Fruit fly (Drosophila melanogaster): ENCODE data around the gene CG5217.
A peak's percentile ranks its signal among the peaks of the same experiment; 100 is the strongest.

CG5217 gene

dm6 chr3R:19226137-19226873 is 21.6 kb downstream of the CG5217 start, which contains the start of gene vib (continued):
- TF ChIP-seq prd (optimal IDR thresholded peaks at IDR 0.05) (no peak), prd (GFP tag; IDR thresholded peaks at IDR 0.05) (no peak; the same call in 2 of the 3 replicates), Oli (tag; optimal IDR thresholded peaks at IDR 0.05) (peak; percentile 33), kah (GFP tag; optimal IDR thresholded peaks at IDR 0.05) (no peak), pfk (GFP tag; optimal IDR thresholded peaks at IDR 0.05) (no peak), ERR (GFP tag; optimal IDR thresholded peaks at IDR 0.05) (peak; percentile 6), CG13296 (GFP tag; optimal IDR thresholded peaks at IDR 0.05) (no peak), kni (GFP tag; optimal IDR thresholded peaks at IDR 0.05) (no peak), Bgb (GFP tag; IDR thresholded peaks at IDR 0.05; ENCODE audit: partially characterized antibody) (peak; percentile 97), CG8290 (GFP tag; optimal IDR thresholded peaks at IDR 0.05) (peak; percentile 27), CG8290 (tag; optimal IDR thresholded peaks at IDR 0.05) (no peak), YL-1 (GFP tag; optimal IDR thresholded peaks at IDR 0.05) (peak; percentile 42), sqz (GFP tag; optimal IDR thresholded peaks at IDR 0.05) (no peak), grn (GFP tag; optimal IDR thresholded peaks at IDR 0.05) (no peak), NC2β (GFP tag; optimal IDR thresholded peaks at IDR 0.05) (peak; percentile 34), bab2 (GFP tag; optimal IDR thresholded peaks at IDR 0.05) (no peak), nmo (GFP tag; optimal IDR thresholded peaks at IDR 0.05) (peak; percentile 61), ac (GFP tag; optimal IDR thresholded peaks at IDR 0.05) (no peak), Spps (tag; optimal IDR thresholded peaks at IDR 0.05) (peak; percentile 2), CG2199 (GFP tag; IDR thresholded peaks at IDR 0.05) (0 out of 3 replicates have a peak, but pooled peaks have one; percentile 15), CG33213 (GFP tag; optimal IDR thresholded peaks at IDR 0.05) (peak; percentile 24), CG6854 (GFP tag; optimal IDR thresholded peaks at IDR 0.05) (peak; percentile 57), CG14014 (GFP tag; IDR thresholded peaks at IDR 0.05) (peak; percentile 21; the same call in 1 of the 2 replicates), psq (GFP tag; optimal IDR thresholded peaks at IDR 0.05) (no peak), CrebB (tag; optimal IDR thresholded peaks at IDR 0.05) (peak; percentile 44), bcd (GFP tag; optimal IDR thresholded peaks at IDR 0.05) (peak; percentile 27), CG8388 (GFP tag; optimal IDR thresholded peaks at IDR 0.05) (peak; percentile 36), NK7.1 (GFP tag; optimal IDR thresholded peaks at IDR 0.05) (no peak), CG8281 (tag; optimal IDR thresholded peaks at IDR 0.05) (no peak), CG4820 (GFP tag; optimal IDR thresholded peaks at IDR 0.05) (peak; percentile 23), CG17802 (tag; optimal IDR thresholded peaks at IDR 0.05) (peak; percentile 6), esg (GFP tag; conservative IDR thresholded peaks at IDR 0.05) (0 out of 2 replicates have a peak, but pooled peaks have one; percentile 12), Drgx (GFP tag; IDR thresholded peaks at IDR 0.05) (peak; percentile 40; the same call in 1 of the 2 replicates), eyg (GFP tag; optimal IDR thresholded peaks at IDR 0.05) (no peak), CG11247 (GFP tag; IDR thresholded peaks at IDR 0.05) (peak; percentile 58), HLH3B (GFP tag; IDR thresholded peaks at IDR 0.05) (0 out of 2 replicates have a peak, but pooled peaks have one; percentile 10), Fer3 (tag; optimal IDR thresholded peaks at IDR 0.05) (peak; percentile 53), CG5180 (GFP tag; optimal IDR thresholded peaks at IDR 0.05) (no peak), bigmax (GFP tag; optimal IDR thresholded peaks at IDR 0.05) (no peak), Dek (tag; optimal IDR thresholded peaks at IDR 0.05) (peak; percentile 46), CG17359 (tag; optimal IDR thresholded peaks at IDR 0.05) (no peak), Sox100B (GFP tag; optimal IDR thresholded peaks at IDR 0.05) (no peak), Vsx1 (GFP tag; optimal IDR thresholded peaks at IDR 0.05) (no peak), luna (GFP tag; optimal IDR thresholded peaks at IDR 0.05) (no peak), HmgZ (tag; optimal IDR thresholded peaks at IDR 0.05) (peak; percentile 69), B-H2 (GFP tag; optimal IDR thresholded peaks at IDR 0.05) (no peak), CG8944 (GFP tag; optimal IDR thresholded peaks at IDR 0.05) (no peak), CG1024 (GFP tag; IDR thresholded peaks at IDR 0.05) (0 out of 2 replicates have a peak, but pooled peaks have one; percentile 34), ash1 (GFP tag; optimal IDR thresholded peaks at IDR 0.05) (peak; percentile 15), CG32532 (GFP tag; IDR thresholded peaks at IDR 0.05) (peak; percentile 76)

All from whole organism, embryonic.